Worm (Caenorhabditis elegans): ENCODE results near the gene dat-1.

The dat-1 gene

DNA sequence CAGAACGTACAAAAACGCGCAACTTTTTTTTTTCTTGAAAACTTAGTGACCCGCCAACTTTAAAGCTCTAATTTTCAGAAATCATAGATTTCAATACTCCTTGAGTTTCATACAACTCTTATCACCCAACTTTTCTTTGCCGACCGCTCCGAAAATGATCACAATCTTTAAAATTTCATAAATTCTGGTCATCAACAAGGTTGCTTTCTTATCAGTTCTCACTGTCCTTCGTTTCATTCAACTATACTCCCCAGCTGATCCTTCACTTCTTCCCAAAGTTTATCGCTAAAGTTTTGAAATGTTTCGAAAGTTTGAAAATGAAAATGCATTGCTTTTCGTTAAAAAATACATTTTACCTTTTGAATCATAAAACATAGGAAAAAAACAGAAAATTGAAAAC is 13.0 kb downstream of the dat-1 start:
- TF ChIP-seq him-1 (tag; optimal IDR thresholded peaks at IDR 0.05): no peak
- no peak for TF ChIP-seq W03F9.2 (tag; optimal IDR thresholded peaks at IDR 0.05)
- no peak for TF ChIP-seq dao-5 (tag; optimal IDR thresholded peaks at IDR 0.05)

ce11 chrIII:9256961-9257360 is 14.2 kb downstream of the dat-1 start, which contains the start of gene M01A8.1:
Gene M01A8.1 (plus strand): TSS chrIII:9257261.
- TF ChIP-seq dao-5 (tag; optimal IDR thresholded peaks at IDR 0.05) (no peak), W03F9.2 (tag; optimal IDR thresholded peaks at IDR 0.05) (no peak), him-1 (tag; optimal IDR thresholded peaks at IDR 0.05) (no peak)

ce11 chrIII:9258510-9258909 is 15.7 kb downstream of the dat-1 start:
- TF ChIP-seq dao-5 (tag; optimal IDR thresholded peaks at IDR 0.05): no peak
- TF ChIP-seq W03F9.2 (tag; optimal IDR thresholded peaks at IDR 0.05): no peak
- TF ChIP-seq him-1 (tag; optimal IDR thresholded peaks at IDR 0.05): no peak

DNA sequence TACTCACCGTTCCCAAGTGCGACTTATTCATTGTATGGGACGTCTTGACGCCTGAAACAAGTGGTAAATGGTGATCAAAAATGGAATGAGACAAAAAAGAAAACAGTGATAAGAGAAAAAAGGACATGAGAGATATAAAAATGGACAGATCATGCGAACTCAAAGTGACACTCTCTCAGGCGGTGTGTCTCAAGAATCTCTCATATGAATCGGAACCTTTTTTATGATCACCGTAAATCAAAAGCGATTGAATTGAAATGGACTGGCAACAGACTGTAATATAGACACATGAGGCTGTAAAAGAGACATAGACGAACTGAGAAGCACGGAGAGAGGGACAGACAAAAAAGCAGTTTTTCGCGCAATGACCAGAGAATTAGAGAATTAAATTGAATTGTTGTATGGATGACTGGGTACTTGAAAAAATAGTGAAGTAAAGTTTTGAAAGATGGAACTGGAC is 26.3 kb downstream of the dat-1 start, which contains the start of gene clip-1:
Gene clip-1 (minus strand): TSS at position 51 of the 460 bp plus-strand sequence.
- TF ChIP-seq dao-5 (tag; optimal IDR thresholded peaks at IDR 0.05) (no peak), W03F9.2 (tag; optimal IDR thresholded peaks at IDR 0.05) (no peak), him-1 (tag; optimal IDR thresholded peaks at IDR 0.05) (no peak)

DNA sequence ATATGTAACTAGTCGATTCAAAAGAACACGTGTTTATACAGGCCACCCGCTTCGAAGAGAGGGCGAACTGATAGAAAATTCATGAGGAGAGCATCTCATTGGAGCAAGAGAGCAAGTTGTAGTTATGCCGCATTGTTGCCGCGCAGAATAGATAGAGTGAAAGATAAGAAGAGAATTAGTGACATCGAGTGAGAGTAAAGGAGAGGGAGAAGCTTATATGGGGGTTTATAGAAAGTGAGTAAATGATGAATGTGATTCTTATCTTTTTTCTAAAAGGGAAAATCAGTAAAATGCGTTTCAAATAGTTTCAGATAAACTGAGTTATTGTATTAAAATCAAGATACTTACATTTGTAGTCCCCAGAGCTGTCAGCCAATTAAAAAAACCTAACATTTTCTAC is 27.4 kb downstream of the dat-1 start:
- TF ChIP-seq dao-5 (tag; optimal IDR thresholded peaks at IDR 0.05) (no peak), him-1 (tag; optimal IDR thresholded peaks at IDR 0.05) (no peak), W03F9.2 (tag; optimal IDR thresholded peaks at IDR 0.05) (no peak)

- no peak for TF ChIP-seq dao-5 (tag; optimal IDR thresholded peaks at IDR 0.05)
- TF ChIP-seq W03F9.2 (tag; optimal IDR thresholded peaks at IDR 0.05): no peak
- no peak for TF ChIP-seq him-1 (tag; optimal IDR thresholded peaks at IDR 0.05)
Observed at ce11 chrIII:9271389-9271918, 28.7 kb downstream of the dat-1 start.

DNA sequence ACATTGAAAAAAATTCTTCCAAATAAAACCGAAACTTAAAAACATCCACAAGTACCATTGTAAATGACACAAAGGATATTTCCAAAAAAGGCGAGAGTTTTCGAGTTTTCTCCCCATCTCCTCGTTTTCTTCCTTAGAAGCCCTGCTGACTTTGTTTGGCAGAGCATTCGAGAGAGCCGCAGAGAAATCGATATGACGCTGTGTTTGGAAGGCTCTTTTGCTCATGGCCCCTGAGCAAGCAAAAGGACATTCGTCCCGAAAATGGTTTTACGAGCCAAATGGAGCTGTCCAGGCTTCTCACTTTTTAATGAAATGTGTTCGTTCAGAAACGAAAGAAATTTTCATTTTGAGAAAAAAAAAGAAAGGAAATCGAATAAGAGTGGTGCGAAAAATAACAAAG is 29.3 kb downstream of the dat-1 start:
- TF ChIP-seq him-1 (tag; optimal IDR thresholded peaks at IDR 0.05) (no peak), W03F9.2 (tag; optimal IDR thresholded peaks at IDR 0.05) (no peak), dao-5 (tag; optimal IDR thresholded peaks at IDR 0.05) (no peak)

DNA sequence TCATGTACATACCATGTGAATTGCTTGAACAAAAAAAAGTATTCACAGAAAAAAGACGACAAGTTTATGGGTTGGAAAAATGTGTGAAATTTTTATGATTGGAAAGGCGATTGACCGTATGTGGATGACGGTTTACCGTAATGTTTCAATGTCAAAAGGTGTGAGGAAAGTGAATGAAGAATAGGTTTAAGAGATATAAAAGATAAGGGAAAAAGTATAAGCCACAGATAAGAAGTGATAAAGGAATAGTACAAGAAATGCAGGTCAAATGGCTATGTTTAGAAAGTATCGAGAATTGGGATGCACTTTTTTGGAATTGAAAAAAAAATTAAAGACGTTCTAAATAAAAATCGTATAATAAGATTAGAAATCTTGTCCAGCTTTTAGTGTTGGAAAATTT is 35.0 kb downstream of the dat-1 start:
- TF ChIP-seq dao-5 (tag; optimal IDR thresholded peaks at IDR 0.05) (no peak), W03F9.2 (tag; optimal IDR thresholded peaks at IDR 0.05) (no peak), him-1 (tag; optimal IDR thresholded peaks at IDR 0.05) (no peak)

- TF ChIP-seq him-1 (tag; optimal IDR thresholded peaks at IDR 0.05) (no peak), dao-5 (tag; optimal IDR thresholded peaks at IDR 0.05) (no peak), W03F9.2 (tag; optimal IDR thresholded peaks at IDR 0.05) (no peak)
Observed at ce11 chrIII:9281480-9281879, 38.7 kb downstream of the dat-1 start, which contains the start of gene fozi-1. Gene fozi-1 (plus strand): TSS chrIII:9281780.

- no peak for TF ChIP-seq W03F9.2 (tag; optimal IDR thresholded peaks at IDR 0.05)
Observed at ce11 chrIII:9288540-9288939, 45.8 kb downstream of the dat-1 start.

ce11 chrIII:9289815-9290214 is 47.0 kb downstream of the dat-1 start:
- no peak for TF ChIP-seq W03F9.2 (tag; optimal IDR thresholded peaks at IDR 0.05)
- TF ChIP-seq him-1 (tag; optimal IDR thresholded peaks at IDR 0.05): no peak
- TF ChIP-seq dao-5 (tag; optimal IDR thresholded peaks at IDR 0.05): no peak
